Fruit fly (Drosophila melanogaster): ENCODE data around the gene CG5895.
A peak's percentile ranks its signal among the peaks of the same experiment; 100 is the strongest.

Gene CG5895

dm6 chr3L:16045083-16045830 is 10.0 kb downstream of the CG5895 start:
- peak; percentile 48 for TF ChIP-seq CG8632 (GFP tag; optimal IDR thresholded peaks at IDR 0.05)
- no peak for TF ChIP-seq Lpt (GFP tag; optimal IDR thresholded peaks at IDR 0.05)
- peak in 1 of 2 experiments; percentile 64 for TF ChIP-seq salr (GFP tag; optimal IDR thresholded peaks at IDR 0.05)
- TF ChIP-seq CG1621 (tag; optimal IDR thresholded peaks at IDR 0.05): no peak
- TF ChIP-seq CG6163 (GFP tag; IDR thresholded peaks at IDR 0.05): peak; percentile 72
- no peak for TF ChIP-seq Hr38 (GFP tag; optimal IDR thresholded peaks at IDR 0.05)
- peak; percentile 40 for TF ChIP-seq acj6 (GFP tag; optimal IDR thresholded peaks at IDR 0.05)
- peak; percentile 36 for TF ChIP-seq CG11762 (GFP tag; optimal IDR thresholded peaks at IDR 0.05; ENCODE audit: insufficient read depth)
- peak; percentile 30 for TF ChIP-seq CG4318 (GFP tag; optimal IDR thresholded peaks at IDR 0.05)
- TF ChIP-seq OdsH (GFP tag; optimal IDR thresholded peaks at IDR 0.05): peak; percentile 34
- no peak for TF ChIP-seq CG16779 (tag; optimal IDR thresholded peaks at IDR 0.05)
- TF ChIP-seq CG6808 (GFP tag; optimal IDR thresholded peaks at IDR 0.05): no peak
- peak; percentile 2 for TF ChIP-seq pdm3 (GFP tag; optimal IDR thresholded peaks at IDR 0.05)
- peak; percentile 30 for TF ChIP-seq achi (GFP tag; optimal IDR thresholded peaks at IDR 0.05)
- TF ChIP-seq CG6854 (GFP tag; optimal IDR thresholded peaks at IDR 0.05): no peak
- TF ChIP-seq CG3032 (tag; optimal IDR thresholded peaks at IDR 0.05): peak; percentile 16
- TF ChIP-seq CG15336 (GFP tag; IDR thresholded peaks at IDR 0.05): peak; percentile 54
- TF ChIP-seq Smox (GFP tag; optimal IDR thresholded peaks at IDR 0.05): peak; percentile 41
- TF ChIP-seq CG11294 (GFP tag; IDR thresholded peaks at IDR 0.05): no peak; the same call in 1 of the 2 replicates
- TF ChIP-seq CG8319 (GFP tag; optimal IDR thresholded peaks at IDR 0.05): no peak
- TF ChIP-seq cyc (GFP tag; optimal IDR thresholded peaks at IDR 0.05): no peak
- TF ChIP-seq lz (GFP tag; optimal IDR thresholded peaks at IDR 0.05): peak; percentile 21
- peak; percentile 58 for TF ChIP-seq topi (GFP tag; optimal IDR thresholded peaks at IDR 0.05)
- TF ChIP-seq svp (GFP tag): peak; percentile 69
- no peak for TF ChIP-seq dac (GFP tag; optimal IDR thresholded peaks at IDR 0.05)
- peak; percentile 39 for TF ChIP-seq net (GFP tag; optimal IDR thresholded peaks at IDR 0.05)
- TF ChIP-seq Sox102F (GFP tag; optimal IDR thresholded peaks at IDR 0.05): no peak
- TF ChIP-seq fkh (GFP tag; optimal IDR thresholded peaks at IDR 0.05): no peak
- no peak for TF ChIP-seq Sox15 (GFP tag; optimal IDR thresholded peaks at IDR 0.05)
- TF ChIP-seq CG32006 (GFP tag; optimal IDR thresholded peaks at IDR 0.05): peak; percentile 58
- peak; percentile 55 for TF ChIP-seq Ets96B (tag; optimal IDR thresholded peaks at IDR 0.05)
- TF ChIP-seq CG7368 (GFP tag; optimal IDR thresholded peaks at IDR 0.05): no peak
- no peak for TF ChIP-seq Blimp-1 (GFP tag; optimal IDR thresholded peaks at IDR 0.05)
- no peak for TF ChIP-seq fd59A (GFP tag; optimal IDR thresholded peaks at IDR 0.05)
- no peak for TF ChIP-seq vri (GFP tag; optimal IDR thresholded peaks at IDR 0.05)
- TF ChIP-seq CG6276 (GFP tag; optimal IDR thresholded peaks at IDR 0.05): no peak
- TF ChIP-seq CG11902 (GFP tag; optimal IDR thresholded peaks at IDR 0.05): no peak
- no peak for TF ChIP-seq Sox14 (GFP tag; optimal IDR thresholded peaks at IDR 0.05)
- no peak for TF ChIP-seq Gug (GFP tag; IDR thresholded peaks at IDR 0.05)
- no peak for TF ChIP-seq CG10669 (GFP tag; optimal IDR thresholded peaks at IDR 0.05)
- TF ChIP-seq CG34406 (GFP tag; optimal IDR thresholded peaks at IDR 0.05): peak; percentile 59
- TF ChIP-seq Hr4 (GFP tag; optimal IDR thresholded peaks at IDR 0.05): peak; percentile 42
- no peak for TF ChIP-seq fd85E (GFP tag; optimal IDR thresholded peaks at IDR 0.05)
- peak; percentile 28 for TF ChIP-seq Met (GFP tag; optimal IDR thresholded peaks at IDR 0.05)
- TF ChIP-seq Ets21C (GFP tag; optimal IDR thresholded peaks at IDR 0.05): no peak
- no peak for TF ChIP-seq CG31627 (GFP tag; optimal IDR thresholded peaks at IDR 0.05)
- no peak for TF ChIP-seq Eip93F (GFP tag; optimal IDR thresholded peaks at IDR 0.05)
- peak; percentile 39; the same call in 2 of the 3 replicates for TF ChIP-seq CG8119 (GFP tag; IDR thresholded peaks at IDR 0.05)
- peak; percentile 92 for TF ChIP-seq Eip78C (GFP tag)
- TF ChIP-seq dsx (GFP tag; optimal IDR thresholded peaks at IDR 0.05; ENCODE audit: poor library complexity, severe bottlenecking): peak; percentile 74
- no peak for TF ChIP-seq CG9139 (GFP tag; optimal IDR thresholded peaks at IDR 0.05)
